Worm (Caenorhabditis elegans): ENCODE measurements around the gene shl-1.

- TF ChIP-seq dao-5 (tag; optimal IDR thresholded peaks at IDR 0.05) = no peak
- no peak for TF ChIP-seq him-1 (tag; optimal IDR thresholded peaks at IDR 0.05)
- peak; percentile 92 for TF ChIP-seq W03F9.2 (tag; optimal IDR thresholded peaks at IDR 0.05)
Measured at ce11 chrIV:6376473-6377115, 7.3 kb downstream of the shl-1 start, which contains the start of the genes hrpf-2 and bli-6.

All from whole organism, L4/young adult.